Fruit fly (Drosophila melanogaster) whole organism, adult: ENCODE measurements around the gene CG6325.

Experiments used
- CG11617 ChIP-seq: fragments of 200-800 bp; sonication (Bioruptor generic); optimal IDR thresholded peaks from 2 replicates; lab custom pipeline; 2017; ENCODE audit warnings: mild to moderate bottlenecking, missing biosample characterization, missing genetic modification reagents, missing genetic modification characterization
- CG12768 ChIP-seq: fragments of 200-800 bp; sonication (Bioruptor generic); optimal IDR thresholded peaks from 2 replicates; lab custom pipeline; 2017; ENCODE audit warnings: missing biosample characterization, missing genetic modification characterization, mild to moderate bottlenecking, moderate library complexity, missing genetic modification reagents
- CG14711 ChIP-seq: fragments of 200-800 bp; sonication (Bioruptor generic); optimal IDR thresholded peaks from 2 replicates; lab custom pipeline; 2018; ENCODE audit warnings: missing biosample characterization, mild to moderate bottlenecking, missing genetic modification characterization, moderate library complexity
- CG1620 ChIP-seq: fragments of 200-800 bp; sonication (Bioruptor generic); optimal IDR thresholded peaks from 2 replicates; lab custom pipeline; 2016; ENCODE audit warnings: missing biosample characterization, missing genetic modification characterization
- CG33017 ChIP-seq: fragments of 200-800 bp; sonication (Bioruptor generic); optimal IDR thresholded peaks from 2 replicates; lab custom pipeline; 2018; ENCODE audit warnings: missing biosample characterization, mild to moderate bottlenecking, missing genetic modification characterization, moderate library complexity
- CG5204 ChIP-seq: fragments of 200-800 bp; sonication (Bioruptor generic); optimal IDR thresholded peaks from 2 replicates; lab custom pipeline; 2016; ENCODE audit warnings: missing biosample characterization, missing genetic modification characterization
- CG7045 ChIP-seq: fragments of 200-800 bp; sonication (Bioruptor generic); optimal IDR thresholded peaks from 2 replicates; lab custom pipeline; 2017; ENCODE audit warnings: missing biosample characterization, mild to moderate bottlenecking, missing genetic modification characterization
- CG7101 ChIP-seq: fragments of 200-800 bp; sonication (Bioruptor generic); optimal IDR thresholded peaks from 2 replicates; lab custom pipeline; 2018; ENCODE audit warnings: missing biosample characterization, mild to moderate bottlenecking, missing genetic modification characterization, moderate library complexity
- Clk ChIP-seq: fragments of 200-800 bp; sonication (Bioruptor generic); optimal IDR thresholded peaks from 2 replicates; lab custom pipeline; 2017; ENCODE audit warnings: missing biosample characterization, missing genetic modification characterization
- Crg-1 ChIP-seq: fragments of 200-800 bp; sonication (Bioruptor generic); optimal IDR thresholded peaks from 2 replicates; lab custom pipeline; 2016; ENCODE audit warnings: missing biosample characterization, missing genetic modification characterization
- Hr96 ChIP-seq: fragments of 200-800 bp; sonication (Bioruptor generic); optimal IDR thresholded peaks from 2 replicates; lab custom pipeline; 2016; ENCODE audit warnings: missing biosample characterization, missing genetic modification characterization
- Mnt ChIP-seq: fragments of 200-800 bp; sonication (Bioruptor generic); optimal IDR thresholded peaks from 2 replicates; lab custom pipeline; 2016; ENCODE audit warnings: missing biosample characterization, mild to moderate bottlenecking, missing genetic modification characterization
- bab1 ChIP-seq: fragments of 200-800 bp; sonication (Bioruptor generic); optimal IDR thresholded peaks from 3 replicates; lab custom pipeline; 2019; ENCODE audit warnings: missing biosample characterization, mild to moderate bottlenecking, missing genetic modification characterization, moderate library complexity
- cic ChIP-seq: fragments of 200-800 bp; sonication (Bioruptor generic); optimal IDR thresholded peaks from 2 replicates; lab custom pipeline; 2017; ENCODE audit warnings: missing biosample characterization, mild to moderate bottlenecking, missing genetic modification characterization, moderate library complexity
- cnc ChIP-seq, 2 experiments: fragments of >200 bp; optimal IDR thresholded peaks; 2 replicates each; lab custom pipeline; 2017
- kay ChIP-seq: fragments of 200-800 bp; sonication (Bioruptor generic); peaks from one replicate; lab custom pipeline; 2016; ENCODE audit warnings: missing biosample characterization, missing genetic modification characterization, borderline replicate concordance
- ovo ChIP-seq: fragments of 200-800 bp; sonication (Bioruptor generic); optimal IDR thresholded peaks from 2 replicates; lab custom pipeline; 2016; ENCODE audit warnings: missing biosample characterization, missing genetic modification characterization
- pad ChIP-seq: fragments of 200-800 bp; sonication (Bioruptor generic); optimal IDR thresholded peaks from 3 replicates; lab custom pipeline; 2017; ENCODE audit warnings: missing biosample characterization, missing genetic modification characterization, mild to moderate bottlenecking, moderate library complexity, missing genetic modification reagents
- tj ChIP-seq: fragments of 200-800 bp; sonication (Bioruptor generic); optimal IDR thresholded peaks from 3 replicates; lab custom pipeline; 2017; ENCODE audit warnings: missing biosample characterization, mild to moderate bottlenecking, missing genetic modification characterization, moderate library complexity
- toe ChIP-seq: fragments of 200-800 bp; sonication (Bioruptor generic); optimal IDR thresholded peaks from 2 replicates; lab custom pipeline; 2016; ENCODE audit warnings: missing biosample characterization, missing genetic modification characterization

Gene CG6325

dm6 chr3R:10378989-10379388 is 28.1 kb downstream of the CG6325 start:
- TF ChIP-seq ovo (GFP tag; lab: Kevin White, UChicago) (no peak), toe (GFP tag; lab: Kevin White, UChicago) (no peak), kay (peak; percentile 75), CG7045 (GFP tag; lab: Kevin White, UChicago) (no peak), Mnt (GFP tag; lab: Kevin White, UChicago) (no peak), Crg-1 (GFP tag; lab: Kevin White, UChicago) (no peak)

- TF ChIP-seq kay (no peak), CG33017 (tag; lab: Kevin White, UChicago) (peak; percentile 35), CG14711 (tag; lab: Kevin White, UChicago) (peak; percentile 57), CG7045 (GFP tag; lab: Kevin White, UChicago) (peak; percentile 58), CG12768 (GFP tag; lab: Kevin White, UChicago) (no peak), CG5204 (GFP tag; lab: Kevin White, UChicago) (no peak), cic (GFP tag; lab: Kevin White, UChicago) (peak; percentile 13), CG11617 (GFP tag; lab: Kevin White, UChicago) (peak; percentile 68), Clk (GFP tag; lab: Kevin White, UChicago) (no peak), Crg-1 (GFP tag; lab: Kevin White, UChicago) (no peak), Hr96 (GFP tag; lab: Kevin White, UChicago) (peak; percentile 37), CG7101 (tag; lab: Kevin White, UChicago) (peak; percentile 33), ovo (GFP tag; lab: Kevin White, UChicago) (peak; percentile 24), CG1620 (GFP tag; lab: Kevin White, UChicago) (peak; percentile 27), Mnt (GFP tag; lab: Kevin White, UChicago) (no peak), cnc (optimal IDR thresholded peaks at IDR 0.05; lab: Kevin White, UChicago) (no peak), pad (GFP tag; lab: Kevin White, UChicago) (peak; percentile 56), toe (GFP tag; lab: Kevin White, UChicago) (no peak), bab1 (GFP tag; lab: Kevin White, UChicago) (peak; percentile 61), tj (GFP tag; lab: Kevin White, UChicago) (peak; percentile 55)
These were observed 29.2 kb downstream of the CG6325 start, which contains the start of gene Rfx for dm6 chr3R:10377849-10378248. Gene Rfx, minus strand, starts transcription at chr3R:10378068.

DNA sequence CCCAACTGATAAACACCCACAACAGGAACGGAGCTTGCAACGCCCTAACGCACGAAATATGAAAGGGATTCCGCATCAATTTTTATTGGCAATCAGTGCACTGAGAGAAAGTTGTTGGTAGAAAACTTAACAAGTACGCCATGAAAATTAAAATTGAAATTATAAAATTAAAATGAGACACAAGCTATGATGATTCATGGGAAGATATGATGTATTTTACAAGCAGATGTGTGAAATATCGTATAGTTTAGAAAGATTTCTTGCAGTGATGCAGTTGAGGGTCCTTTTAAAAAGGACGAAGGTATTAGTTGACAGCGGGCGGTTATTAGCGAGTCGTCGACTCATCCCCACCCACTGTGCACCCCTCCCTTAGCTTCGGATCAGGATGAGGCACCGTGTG is 36.6 kb downstream of the CG6325 start:
- TF ChIP-seq Hr96 (GFP tag; lab: Kevin White, UChicago) (no peak), cic (GFP tag; lab: Kevin White, UChicago) (no peak), tj (GFP tag; lab: Kevin White, UChicago) (no peak), toe (GFP tag; lab: Kevin White, UChicago) (no peak), CG1620 (GFP tag; lab: Kevin White, UChicago) (no peak), CG14711 (tag; lab: Kevin White, UChicago) (no peak), cnc (optimal IDR thresholded peaks at IDR 0.05; lab: Kevin White, UChicago) (no peak), CG7101 (tag; lab: Kevin White, UChicago) (no peak), CG5204 (GFP tag; lab: Kevin White, UChicago) (no peak), ovo (GFP tag; lab: Kevin White, UChicago) (no peak), CG11617 (GFP tag; lab: Kevin White, UChicago) (no peak), bab1 (GFP tag; lab: Kevin White, UChicago) (no peak), CG33017 (tag; lab: Kevin White, UChicago) (no peak), pad (GFP tag; lab: Kevin White, UChicago) (no peak), Mnt (GFP tag; lab: Kevin White, UChicago) (no peak), CG7045 (GFP tag; lab: Kevin White, UChicago) (no peak), kay (no peak), Crg-1 (GFP tag; lab: Kevin White, UChicago) (no peak)

DNA sequence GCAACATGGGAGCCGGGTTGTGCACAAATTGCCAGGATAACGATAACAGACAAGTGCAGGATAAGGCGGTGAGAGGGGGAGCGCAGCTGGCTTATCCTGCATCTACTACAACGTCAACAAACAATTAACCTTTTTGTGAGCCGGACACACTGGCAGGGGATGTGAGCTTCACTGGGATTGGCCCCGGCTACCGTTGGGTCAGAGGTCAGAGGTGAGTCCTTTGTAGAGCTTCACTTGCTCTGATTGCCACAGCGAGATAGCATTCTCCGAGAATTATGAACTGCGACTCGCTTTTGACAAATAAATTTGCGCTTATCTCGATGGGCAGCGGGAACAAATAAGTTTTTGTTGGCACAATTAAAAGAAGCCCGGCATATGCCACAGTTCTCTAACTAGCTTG is 37.3 kb downstream of the CG6325 start:
- no peak for TF ChIP-seq CG7045 (GFP tag; lab: Kevin White, UChicago)
- no peak for TF ChIP-seq Hr96 (GFP tag; lab: Kevin White, UChicago)
- TF ChIP-seq CG11617 (GFP tag; lab: Kevin White, UChicago), result no peak
- no peak for TF ChIP-seq CG7101 (tag; lab: Kevin White, UChicago)
- TF ChIP-seq toe (GFP tag; lab: Kevin White, UChicago), result no peak
- no peak for TF ChIP-seq cnc (optimal IDR thresholded peaks at IDR 0.05; lab: Kevin White, UChicago)
- no peak for TF ChIP-seq tj (GFP tag; lab: Kevin White, UChicago)
- no peak for TF ChIP-seq kay
- TF ChIP-seq ovo (GFP tag; lab: Kevin White, UChicago), result no peak
- TF ChIP-seq Mnt (GFP tag; lab: Kevin White, UChicago), result no peak
- no peak for TF ChIP-seq pad (GFP tag; lab: Kevin White, UChicago)
- TF ChIP-seq Crg-1 (GFP tag; lab: Kevin White, UChicago), result no peak
- no peak for TF ChIP-seq CG33017 (tag; lab: Kevin White, UChicago)
- TF ChIP-seq CG5204 (GFP tag; lab: Kevin White, UChicago), result no peak
- no peak for TF ChIP-seq cic (GFP tag; lab: Kevin White, UChicago)
- no peak for TF ChIP-seq bab1 (GFP tag; lab: Kevin White, UChicago)
- no peak for TF ChIP-seq CG14711 (tag; lab: Kevin White, UChicago)
- TF ChIP-seq CG1620 (GFP tag; lab: Kevin White, UChicago), result no peak
- TF ChIP-seq CG12768 (GFP tag; lab: Kevin White, UChicago), result no peak

- TF ChIP-seq Crg-1 (GFP tag; lab: Kevin White, UChicago), result no peak
- TF ChIP-seq CG1620 (GFP tag; lab: Kevin White, UChicago), result no peak
- no peak for TF ChIP-seq CG12768 (GFP tag; lab: Kevin White, UChicago)
- TF ChIP-seq bab1 (GFP tag; lab: Kevin White, UChicago), result no peak
- no peak for TF ChIP-seq CG11617 (GFP tag; lab: Kevin White, UChicago)
These were observed 38.8 kb downstream of the CG6325 start for dm6 chr3R:10368251-10368650.
